Worm (Caenorhabditis elegans) whole organism, mixed stage, embryonic: Measurements from ENCODE around the gene mai-1.

Experiments used
- M03D4.4 ChIP-seq: sonication (generic microtip); optimal IDR thresholded peaks from 2 replicates; lab custom pipeline; 2017; ENCODE audit warnings: mild to moderate bottlenecking, missing genetic modification characterization, missing compliant biosample characterization
- bed-3 ChIP-seq: fragments of 200-800 bp; sonication (Bioruptor generic); optimal IDR thresholded peaks from 3 replicates; lab custom pipeline; 2018; ENCODE audit warnings: mild to moderate bottlenecking, missing genetic modification characterization, moderate library complexity, missing compliant biosample characterization
- blmp-1 ChIP-seq: fragments of 150-350 bp; optimal IDR thresholded peaks from 2 replicates; lab custom pipeline; 2014; ENCODE audit warnings: missing biosample characterization, missing genetic modification characterization
- ceh-43 ChIP-seq: fragments of 200-800 bp; sonication (Bioruptor generic); optimal IDR thresholded peaks from 2 replicates; lab custom pipeline; 2018; ENCODE audit warnings: mild to moderate bottlenecking, missing genetic modification characterization, moderate library complexity, missing compliant biosample characterization
- ceh-83 ChIP-seq: fragments of 200-800 bp; sonication (Bioruptor generic); optimal IDR thresholded peaks from 2 replicates; lab custom pipeline; 2018; ENCODE audit warnings: mild to moderate bottlenecking, missing genetic modification characterization, missing compliant biosample characterization
- ces-1 ChIP-seq: fragments of 150-350 bp; optimal IDR thresholded peaks from 2 replicates; lab custom pipeline; 2014; ENCODE audit warnings: missing biosample characterization, missing genetic modification reagents, missing genetic modification characterization
- cnd-1 ChIP-seq: fragments of 200-800 bp; sonication (Bioruptor generic); optimal IDR thresholded peaks from 2 replicates; lab custom pipeline; 2018; ENCODE audit warnings: mild to moderate bottlenecking, missing genetic modification characterization, missing compliant biosample characterization
- drap-1 ChIP-seq: fragments of 200-800 bp; sonication (Bioruptor generic); optimal IDR thresholded peaks from 3 replicates; lab custom pipeline; 2018; ENCODE audit warnings: mild to moderate bottlenecking, missing genetic modification characterization, missing compliant biosample characterization
- elt-1 ChIP-seq: sonication (generic microtip); optimal IDR thresholded peaks from 2 replicates; lab custom pipeline; 2017; ENCODE audit warnings: missing genetic modification characterization, mild to moderate bottlenecking, missing compliant biosample characterization, antibody characterized with exemption, moderate library complexity, borderline replicate concordance; ENCODE audit not compliant: insufficient read depth
- flh-1 ChIP-seq: fragments of 200-800 bp; sonication (Bioruptor generic); optimal IDR thresholded peaks from 2 replicates; lab custom pipeline; 2018; ENCODE audit warnings: mild to moderate bottlenecking, missing genetic modification characterization, moderate library complexity, missing compliant biosample characterization
- ham-2 ChIP-seq: fragments of 200-800 bp; sonication (Bioruptor generic); optimal IDR thresholded peaks from 2 replicates; lab custom pipeline; 2018; ENCODE audit warnings: mild to moderate bottlenecking, missing genetic modification characterization, missing compliant biosample characterization
- hlh-1 ChIP-seq: fragments of 150-350 bp; optimal IDR thresholded peaks from 2 replicates; lab custom pipeline; 2014; ENCODE audit warnings: missing biosample characterization, missing genetic modification reagents, missing genetic modification characterization
- lin-13 ChIP-seq: fragments of 150-350 bp; optimal IDR thresholded peaks from 2 replicates; lab custom pipeline; 2014; ENCODE audit warnings: missing biosample characterization, missing genetic modification characterization
- lin-32 ChIP-seq: fragments of 200-800 bp; sonication (Bioruptor generic); optimal IDR thresholded peaks from 2 replicates; lab custom pipeline; 2018; ENCODE audit warnings: mild to moderate bottlenecking, missing genetic modification characterization, missing compliant biosample characterization
- mab-5 ChIP-seq: fragments of 150-350 bp; optimal IDR thresholded peaks from 2 replicates; lab custom pipeline; 2014; ENCODE audit warnings: missing biosample characterization, missing genetic modification characterization
- mls-2 ChIP-seq: sonication (generic microtip); optimal IDR thresholded peaks from 2 replicates; lab custom pipeline; 2016; ENCODE audit warnings: mild to moderate bottlenecking, missing genetic modification characterization, moderate library complexity, missing compliant biosample characterization
- nhr-12 ChIP-seq: fragments of 150-350 bp; optimal IDR thresholded peaks from 2 replicates; lab custom pipeline; 2014; ENCODE audit warnings: missing biosample characterization, missing genetic modification characterization
- nhr-2 ChIP-seq: fragments of 150-350 bp; optimal IDR thresholded peaks from 2 replicates; lab custom pipeline; 2014; ENCODE audit warnings: missing biosample characterization, missing genetic modification characterization
- nhr-28 ChIP-seq: fragments of 150-350 bp; optimal IDR thresholded peaks from 2 replicates; lab custom pipeline; 2014; ENCODE audit warnings: missing biosample characterization, missing genetic modification characterization
- pha-4 ChIP-seq: fragments of 150-350 bp; optimal IDR thresholded peaks from 2 replicates; lab custom pipeline; 2018; ENCODE audit warnings: missing biosample characterization, missing genetic modification reagents, missing genetic modification characterization
- sem-2 ChIP-seq: fragments of 200-800 bp; sonication (Bioruptor generic); optimal IDR thresholded peaks from 2 replicates; lab custom pipeline; 2018; ENCODE audit warnings: mild to moderate bottlenecking, missing genetic modification characterization, missing compliant biosample characterization
- tbx-8 ChIP-seq: fragments of 200-800 bp; sonication (Bioruptor generic); optimal IDR thresholded peaks from 2 replicates; lab custom pipeline; 2018; ENCODE audit warnings: mild to moderate bottlenecking, missing genetic modification characterization, moderate library complexity, missing compliant biosample characterization
- unc-120 ChIP-seq: sonication (generic microtip); optimal IDR thresholded peaks from 2 replicates; lab custom pipeline; 2017; ENCODE audit warnings: missing genetic modification characterization, missing compliant biosample characterization; ENCODE audit not compliant: poor library complexity, severe bottlenecking
- unc-39 ChIP-seq: fragments of 150-350 bp; optimal IDR thresholded peaks from 2 replicates; lab custom pipeline; 2014; ENCODE audit warnings: missing biosample characterization, missing genetic modification characterization
- unc-62 ChIP-seq: fragments of 150-350 bp; optimal IDR thresholded peaks from 2 replicates; lab custom pipeline; 2014; ENCODE audit warnings: missing biosample characterization, missing genetic modification reagents, missing genetic modification characterization
- zip-8 ChIP-seq: fragments of 150-350 bp; optimal IDR thresholded peaks from 2 replicates; lab custom pipeline; 2014; ENCODE audit warnings: missing biosample characterization, missing genetic modification characterization

The mai-1 gene

DNA sequence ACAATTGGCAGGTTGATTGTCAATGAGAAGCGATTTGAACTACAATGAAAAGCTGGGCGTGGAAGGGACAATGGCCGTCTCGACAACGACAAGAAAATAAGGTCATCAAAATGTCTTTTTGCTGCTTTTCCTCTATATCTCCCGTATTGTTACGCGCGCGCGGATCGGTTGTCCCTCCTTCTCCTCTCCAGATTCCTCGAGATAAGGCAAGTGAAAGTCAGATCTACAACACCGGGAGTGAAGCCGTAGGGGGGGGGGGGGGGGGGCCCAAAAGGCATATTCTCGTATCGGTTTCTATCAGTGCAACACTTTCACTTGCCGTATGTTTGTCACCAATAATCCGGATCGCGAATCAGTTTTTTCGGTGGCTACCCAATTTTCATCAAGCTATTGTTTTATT is 22.1 kb downstream of the mai-1 start, which contains the start of gene wrt-2:
wrt-2 (minus strand) TSS at position 46 of the 400 bp plus-strand sequence.
- TF ChIP-seq elt-1 (tag; lab: Kevin White, UChicago) (peak; percentile 64), blmp-1 (tag; lab: Kevin White, UChicago) (peak; percentile 51), zip-8 (tag; lab: Kevin White, UChicago) (no peak), ham-2 (GFP tag; lab: Kevin White, UChicago) (peak; percentile 78), flh-1 (no peak)

DNA sequence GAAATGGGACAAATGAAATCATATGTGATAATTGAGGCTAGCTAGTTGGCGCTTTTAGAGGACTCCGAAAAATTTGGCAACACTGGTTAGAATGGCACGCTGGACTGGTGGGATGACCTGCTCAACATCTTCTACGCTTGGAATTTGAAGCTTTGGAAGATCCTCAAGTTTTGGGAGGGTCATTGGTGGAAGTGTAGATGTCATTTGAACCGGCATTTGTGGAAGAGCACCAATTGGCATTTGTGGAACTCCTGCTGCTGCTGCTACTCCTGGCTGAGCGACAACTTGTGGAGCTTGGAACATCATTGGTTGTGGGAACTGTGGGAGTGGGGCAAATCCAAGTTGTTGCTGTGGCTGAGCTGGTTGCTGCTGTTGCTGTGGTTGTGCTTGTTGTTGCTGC is 23.9 kb downstream of the mai-1 start:
- TF ChIP-seq drap-1 (GFP tag; lab: Kevin White, UChicago) (no peak), blmp-1 (tag; lab: Kevin White, UChicago) (no peak), unc-62 (no peak), ceh-83 (GFP tag; lab: Kevin White, UChicago) (no peak), tbx-8 (GFP tag; lab: Kevin White, UChicago) (no peak), cnd-1 (tag; lab: Kevin White, UChicago) (no peak), bed-3 (GFP tag; lab: Kevin White, UChicago) (no peak), unc-39 (tag; lab: Kevin White, UChicago) (no peak), ces-1 (GFP tag; lab: Kevin White, UChicago) (no peak), ceh-43 (no peak)

DNA sequence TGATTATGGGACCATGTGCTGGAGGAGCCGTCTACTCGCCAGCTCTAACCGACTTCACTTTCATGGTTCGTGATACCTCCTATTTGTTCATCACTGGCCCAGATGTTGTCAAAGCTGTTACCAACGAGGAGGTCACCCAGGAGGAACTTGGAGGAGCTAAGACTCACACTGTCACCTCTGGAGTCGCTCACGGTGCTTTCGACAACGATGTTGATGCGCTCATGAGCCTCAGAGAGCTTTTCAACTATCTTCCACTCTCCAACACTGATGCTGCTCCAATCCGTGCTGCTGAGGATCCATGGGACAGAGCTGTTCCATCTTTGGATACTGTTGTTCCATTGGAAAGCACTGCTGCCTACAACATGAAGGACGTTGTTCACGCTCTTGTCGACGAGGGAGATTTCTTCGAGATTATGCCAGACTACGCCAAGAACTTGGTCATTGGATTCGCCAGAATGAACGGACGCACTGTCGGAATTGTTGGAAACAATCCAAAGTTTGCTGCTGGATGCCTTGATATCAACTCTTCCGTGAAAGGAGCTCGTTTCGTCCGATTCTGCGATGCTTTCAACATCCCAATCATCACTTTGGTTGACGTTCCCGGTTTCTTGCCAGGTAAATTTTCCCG is 25.2 kb downstream of the mai-1 start:
- TF ChIP-seq pha-4 (tag; lab: Kevin White, UChicago), result no peak
- no peak for TF ChIP-seq zip-8 (tag; lab: Kevin White, UChicago)
- no peak for TF ChIP-seq ces-1 (GFP tag; lab: Kevin White, UChicago)
- TF ChIP-seq mab-5 (tag; lab: Kevin White, UChicago), result no peak
- TF ChIP-seq sem-2 (GFP tag; lab: Kevin White, UChicago), result no peak

ce11 chrX:3089894-3090414 is 26.4 kb downstream of the mai-1 start:
- TF ChIP-seq unc-120, result peak; percentile 59
- no peak for TF ChIP-seq nhr-28 (tag; lab: Kevin White, UChicago)
- TF ChIP-seq hlh-1 (tag; lab: Kevin White, UChicago), result peak; percentile 41
- peak; percentile 19 for TF ChIP-seq nhr-2 (tag; lab: Kevin White, UChicago)
- TF ChIP-seq unc-62, result peak; percentile 21
- no peak for TF ChIP-seq M03D4.4 (tag; lab: Kevin White, UChicago)
- TF ChIP-seq, all 35 proteins: peak for 4

ce11 chrX:3089423-3089822 is 27.0 kb downstream of the mai-1 start, which contains the start of gene pccb-1:
pccb-1 (plus strand) TSS chrX:3089549.
- TF ChIP-seq ham-2 (GFP tag; lab: Kevin White, UChicago) (no peak), hlh-1 (tag; lab: Kevin White, UChicago) (peak; percentile 35)

ce11 chrX:3087647-3088046 is 28.7 kb downstream of the mai-1 start:
- no peak for TF ChIP-seq bed-3 (GFP tag; lab: Kevin White, UChicago)
- no peak for TF ChIP-seq unc-39 (tag; lab: Kevin White, UChicago)
- no peak for TF ChIP-seq ceh-83 (GFP tag; lab: Kevin White, UChicago)
- TF ChIP-seq ceh-43, result no peak
- no peak for TF ChIP-seq mab-5 (tag; lab: Kevin White, UChicago)
- TF ChIP-seq pha-4 (tag; lab: Kevin White, UChicago), result no peak
- no peak for TF ChIP-seq cnd-1 (tag; lab: Kevin White, UChicago)
- TF ChIP-seq elt-1 (tag; lab: Kevin White, UChicago), result no peak
- TF ChIP-seq ham-2 (GFP tag; lab: Kevin White, UChicago), result no peak
- no peak for TF ChIP-seq nhr-12 (tag; lab: Kevin White, UChicago)
- no peak for TF ChIP-seq mls-2
- TF ChIP-seq lin-13 (tag; lab: Kevin White, UChicago), result no peak
- TF ChIP-seq lin-32 (GFP tag; lab: Kevin White, UChicago), result no peak
